Worm (Caenorhabditis elegans) whole organism, L1 larva: ENCODE measurements around the gene T28A8.6.

ENCODE experiments used
- C04F5.9 ChIP-seq: sonication (generic microtip); optimal IDR thresholded peaks from 2 replicates; lab custom pipeline; 2016; ENCODE audit warnings: missing genetic modification characterization, missing compliant biosample characterization
- Y116A8C.19 ChIP-seq: sonication (generic microtip); optimal IDR thresholded peaks from 2 replicates; lab custom pipeline; 2016; ENCODE audit warnings: missing compliant biosample characterization, missing genetic modification characterization, borderline replicate concordance
- alr-1 ChIP-seq: fragments of 200-800 bp; sonication (Bioruptor generic); optimal IDR thresholded peaks from 2 replicates; lab custom pipeline; 2018; ENCODE audit warnings: borderline replicate concordance, mild to moderate bottlenecking, missing genetic modification characterization, missing compliant biosample characterization
- aly-2 ChIP-seq: fragments of 150-350 bp; optimal IDR thresholded peaks from 2 replicates; lab custom pipeline; 2014; ENCODE audit warnings: missing biosample characterization, missing genetic modification characterization
- blmp-1 ChIP-seq: fragments of 150-350 bp; optimal IDR thresholded peaks from 2 replicates; lab custom pipeline; 2014; ENCODE audit warnings: missing biosample characterization, missing genetic modification characterization
- ceh-63 ChIP-seq: fragments of 200-800 bp; sonication (Bioruptor generic); optimal IDR thresholded peaks from 2 replicates; lab custom pipeline; 2018; ENCODE audit warnings: mild to moderate bottlenecking, missing genetic modification characterization, missing compliant biosample characterization
- ceh-8 ChIP-seq: fragments of 200-800 bp; sonication (Bioruptor generic); optimal IDR thresholded peaks from 2 replicates; lab custom pipeline; 2018; ENCODE audit warnings: mild to moderate bottlenecking, missing genetic modification characterization, moderate library complexity, missing compliant biosample characterization
- ceh-82 ChIP-seq, 3 experiments: fragments of 150-350 bp in 1 of 3; sonication (generic microtip) in 2 of 3; optimal IDR thresholded peaks; 2 replicates each; lab custom pipeline; 2014 to 2017; ENCODE audit warnings: missing biosample characterization in 3 of 3, missing genetic modification characterization in 3 of 3
- ceh-88 ChIP-seq: fragments of 200-800 bp; sonication (Bioruptor generic); IDR thresholded peaks from 2 replicates; pipeline ENCODE4 v1.3.6; 2022; ENCODE audit warnings: missing genetic modification characterization, missing compliant biosample characterization
- ceh-90 ChIP-seq: sonication (generic microtip); optimal IDR thresholded peaks from 2 replicates; lab custom pipeline; 2016; ENCODE audit warnings: missing genetic modification characterization, missing compliant biosample characterization
- dpl-1 ChIP-seq, 3 experiments: fragments of 150-350 bp in 2 of 3; sonication (generic microtip) in 1 of 3; optimal IDR thresholded peaks; 2 replicates each; lab custom pipeline; 2014 to 2017; ENCODE audit warnings: missing biosample characterization in 3 of 3, missing genetic modification characterization in 3 of 3, missing genetic modification reagents in 3 of 3
- efl-1 ChIP-seq, 4 experiments: fragments of 150-350 bp; optimal IDR thresholded peaks in 3 of 4; peaks in 1 of 4; 1 replicate in 1 of 4; 2 replicates in 3 of 4; lab custom pipeline; 2014; ENCODE audit warnings: missing biosample characterization in 2 of 4, missing genetic modification characterization in 2 of 4, missing genetic modification reagents in 2 of 4
- egl-13 ChIP-seq: sonication (generic microtip); optimal IDR thresholded peaks from 2 replicates; lab custom pipeline; 2016; ENCODE audit warnings: missing genotype, missing genetic modification reagents, missing genetic modification characterization, missing compliant biosample characterization
- elt-3 ChIP-seq, 6 experiments: fragments of 150-350 bp in 1 of 6; sonication (generic microtip); optimal IDR thresholded peaks; 2 replicates each; lab custom pipeline; 2017 to 2018; ENCODE audit warnings: missing biosample characterization in 6 of 6, missing genetic modification characterization in 6 of 6, inconsistent platforms in 1 of 6
- fkh-10 ChIP-seq: sonication (generic microtip); optimal IDR thresholded peaks from 2 replicates; lab custom pipeline; 2017; ENCODE audit warnings: missing biosample characterization, missing genetic modification reagents, missing genetic modification characterization
- grh-1 ChIP-seq: fragments of 200-800 bp; sonication (Bioruptor generic); IDR thresholded peaks from 2 replicates; pipeline ENCODE4 v1.3.6; 2022; ENCODE audit warnings: missing genetic modification reagents, missing genetic modification characterization, missing compliant biosample characterization
- hlh-17 ChIP-seq: fragments of 200-800 bp; sonication (Bioruptor generic); optimal IDR thresholded peaks from 2 replicates; lab custom pipeline; 2018; ENCODE audit warnings: missing genetic modification characterization, mild to moderate bottlenecking, missing compliant biosample characterization, moderate library complexity, borderline replicate concordance
- hlh-4 ChIP-seq: sonication (generic microtip); optimal IDR thresholded peaks from 2 replicates; lab custom pipeline; 2016; ENCODE audit warnings: mild to moderate bottlenecking, missing genetic modification characterization, missing compliant biosample characterization
- jun-1 ChIP-seq: fragments of 150-350 bp; optimal IDR thresholded peaks from 2 replicates; lab custom pipeline; 2014; ENCODE audit warnings: missing biosample characterization, missing genetic modification reagents, missing genetic modification characterization
- lin-14 ChIP-seq: fragments of 200-800 bp; sonication (Bioruptor generic); optimal IDR thresholded peaks from 2 replicates; lab custom pipeline; 2018; ENCODE audit warnings: mild to moderate bottlenecking, missing genetic modification characterization, moderate library complexity, missing compliant biosample characterization
- lin-35 ChIP-seq, 2 experiments: fragments of 150-350 bp; optimal IDR thresholded peaks; 2 replicates each; lab custom pipeline; 2014; ENCODE audit warnings: missing biosample characterization in 2 of 2, missing genetic modification characterization in 2 of 2, missing genetic modification reagents in 2 of 2
- lin-39 ChIP-seq: fragments of 150-350 bp; optimal IDR thresholded peaks from 2 replicates; lab custom pipeline; 2014; ENCODE audit warnings: missing biosample characterization, missing genetic modification reagents, missing genetic modification characterization
- lir-3 ChIP-seq: sonication (generic microtip); optimal IDR thresholded peaks from 2 replicates; lab custom pipeline; 2016; ENCODE audit warnings: mild to moderate bottlenecking, missing genetic modification characterization, moderate library complexity, missing compliant biosample characterization; ENCODE audit not compliant: poor library complexity
- lsy-2 ChIP-seq, 2 experiments: fragments of 150-350 bp; optimal IDR thresholded peaks; 2 replicates each; lab custom pipeline; 2014; ENCODE audit warnings: missing biosample characterization in 2 of 2, missing genetic modification characterization in 2 of 2
- mab-9 ChIP-seq: fragments of 200-800 bp; sonication (Bioruptor generic); IDR thresholded peaks from 2 replicates; pipeline ENCODE4 v1.3.6; 2022; ENCODE audit warnings: missing genetic modification reagents, missing genetic modification characterization, missing compliant biosample characterization
- mdl-1 ChIP-seq, 2 experiments: fragments of 150-350 bp; optimal IDR thresholded peaks; 2 replicates each; lab custom pipeline; 2014 to 2017; ENCODE audit warnings: missing biosample characterization in 2 of 2, missing genetic modification characterization in 2 of 2, inconsistent platforms in 1 of 2
- nhr-11 ChIP-seq: fragments of 150-350 bp; optimal IDR thresholded peaks from 2 replicates; lab custom pipeline; 2014; ENCODE audit warnings: missing biosample characterization, missing genetic modification characterization
- nhr-19 ChIP-seq: fragments of 200-800 bp; sonication (Bioruptor generic); conservative IDR thresholded peaks from 2 replicates; pipeline ENCODE4 v1.3.6; 2022; ENCODE audit warnings: missing genetic modification characterization, missing compliant biosample characterization
- nhr-237 ChIP-seq: fragments of 150-350 bp; optimal IDR thresholded peaks from 2 replicates; lab custom pipeline; 2014; ENCODE audit warnings: missing biosample characterization, missing genetic modification characterization
- nhr-28 ChIP-seq: fragments of 150-350 bp; optimal IDR thresholded peaks from 2 replicates; lab custom pipeline; 2014; ENCODE audit warnings: missing biosample characterization, missing genetic modification characterization
- nhr-47 ChIP-seq: sonication (generic microtip); optimal IDR thresholded peaks from 2 replicates; lab custom pipeline; 2016; ENCODE audit warnings: mild to moderate bottlenecking, missing genetic modification characterization, moderate library complexity, missing compliant biosample characterization
- nhr-71 ChIP-seq: sonication (generic microtip); optimal IDR thresholded peaks from 2 replicates; lab custom pipeline; 2016; ENCODE audit warnings: mild to moderate bottlenecking, missing genetic modification characterization, moderate library complexity, missing compliant biosample characterization
- nhr-76 ChIP-seq: sonication (generic microtip); optimal IDR thresholded peaks from 2 replicates; lab custom pipeline; 2017; ENCODE audit warnings: missing biosample characterization, missing genetic modification characterization
- nhr-77 ChIP-seq: fragments of 150-350 bp; optimal IDR thresholded peaks from 2 replicates; lab custom pipeline; 2014; ENCODE audit warnings: missing biosample characterization, missing genetic modification characterization
- nhr-85 ChIP-seq: sonication (generic microtip); peaks from one replicate; lab custom pipeline; 2016; ENCODE audit warnings: missing genetic modification characterization, inconsistent platforms, missing compliant biosample characterization
- nhr-90 ChIP-seq: sonication (generic microtip); optimal IDR thresholded peaks from 2 replicates; lab custom pipeline; 2016; ENCODE audit warnings: mild to moderate bottlenecking, missing genetic modification characterization, missing compliant biosample characterization; ENCODE audit not compliant: poor library complexity
- pag-3 ChIP-seq: sonication (generic microtip); optimal IDR thresholded peaks from 2 replicates; lab custom pipeline; 2017; ENCODE audit warnings: missing genetic modification characterization, mild to moderate bottlenecking, missing compliant biosample characterization, antibody characterized with exemption, borderline replicate concordance; ENCODE audit not compliant: insufficient read depth
- pqm-1 ChIP-seq: sonication (generic microtip); optimal IDR thresholded peaks from 3 replicates; lab custom pipeline; 2017; ENCODE audit warnings: missing biosample characterization, missing genetic modification characterization
- skn-1 ChIP-seq: fragments of 150-350 bp; optimal IDR thresholded peaks from 2 replicates; lab custom pipeline; 2014; ENCODE audit warnings: missing biosample characterization, missing genetic modification characterization
- snpc-4 ChIP-seq: fragments of 150-350 bp; optimal IDR thresholded peaks from 2 replicates; lab custom pipeline; 2014; ENCODE audit warnings: missing biosample characterization, missing genetic modification characterization
- snu-23 ChIP-seq: sonication (generic microtip); optimal IDR thresholded peaks from 2 replicates; lab custom pipeline; 2016; ENCODE audit warnings: missing genetic modification characterization, missing compliant biosample characterization
- sptf-1 ChIP-seq: fragments of 150-350 bp; optimal IDR thresholded peaks from 2 replicates; lab custom pipeline; 2014; ENCODE audit warnings: missing biosample characterization, missing genetic modification characterization
- sup-37 ChIP-seq: fragments of 200-800 bp; sonication (Bioruptor generic); optimal IDR thresholded peaks from 2 replicates; lab custom pipeline; 2018; ENCODE audit warnings: mild to moderate bottlenecking, missing genetic modification characterization, missing compliant biosample characterization
- swsn-7 ChIP-seq: sonication (generic microtip); optimal IDR thresholded peaks from 2 replicates; lab custom pipeline; 2016; ENCODE audit warnings: missing genetic modification characterization, missing compliant biosample characterization
- tlp-1 ChIP-seq: fragments of 150-350 bp; optimal IDR thresholded peaks from 2 replicates; lab custom pipeline; 2014; ENCODE audit warnings: missing biosample characterization, missing genetic modification characterization
- unc-86 ChIP-seq: sonication (generic microtip); optimal IDR thresholded peaks from 2 replicates; lab custom pipeline; 2016; ENCODE audit warnings: missing genetic modification characterization, missing compliant biosample characterization
- zag-1 ChIP-seq: fragments of 150-350 bp; optimal IDR thresholded peaks from 2 replicates; lab custom pipeline; 2014; ENCODE audit warnings: missing biosample characterization, missing genetic modification characterization

Gene T28A8.6

DNA sequence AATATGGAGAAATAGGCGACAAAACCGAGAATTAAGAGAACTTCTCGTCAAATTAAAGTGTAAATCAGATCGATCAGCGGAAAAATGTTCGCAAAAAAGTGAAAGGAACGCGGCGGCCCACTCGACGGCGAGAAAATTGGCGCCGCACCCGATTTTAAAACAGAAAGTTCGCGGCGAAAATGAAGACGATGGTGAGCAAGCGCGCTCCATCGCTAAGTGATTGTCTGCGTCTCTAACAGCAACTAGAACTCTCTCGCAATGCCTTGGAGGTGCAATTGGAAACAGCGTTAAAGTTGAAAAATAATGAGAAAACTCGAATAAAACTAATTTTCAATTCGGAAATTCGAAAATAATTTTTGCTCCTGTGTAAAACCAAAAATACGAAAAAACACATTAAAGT lies 31.0 kb downstream of the T28A8.6 start (continued):
- TF ChIP-seq nhr-90 (peak; percentile 49), hlh-4 (no peak), nhr-47 (peak; percentile 80), efl-1 (optimal IDR thresholded peaks at IDR 0.05; lab: Kevin White, UChicago) (peak; percentile 87 to 89), efl-1 (GFP tag; optimal IDR thresholded peaks at IDR 0.05 in 1 of 2; lab: Kevin White, UChicago) (peak; percentile 87 to 98)

DNA sequence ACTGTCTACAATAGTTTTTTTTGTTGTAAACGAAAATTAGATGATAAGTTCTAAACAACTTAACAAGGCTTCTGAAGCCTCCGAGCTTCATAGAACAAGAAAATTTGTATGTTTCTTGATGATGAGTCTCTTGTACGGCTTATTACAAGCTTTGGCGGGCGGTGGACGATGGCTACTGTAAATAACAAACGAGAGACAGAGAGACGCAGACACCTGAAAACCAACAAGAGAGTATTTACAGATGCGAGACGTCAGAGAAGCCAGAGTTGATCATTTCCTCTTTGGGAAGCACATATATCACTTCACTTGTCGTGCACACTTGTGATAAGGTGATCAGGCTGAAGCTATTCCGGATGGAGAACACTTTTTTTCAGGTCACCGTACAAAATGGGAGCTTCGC lies 31.8 kb downstream of the T28A8.6 start:
- TF ChIP-seq fkh-10 (GFP tag; lab: Kevin White, UChicago) (no peak), snu-23 (GFP tag; lab: Kevin White, UChicago) (no peak), nhr-237 (tag; lab: Kevin White, UChicago) (no peak), pag-3 (tag; lab: Kevin White, UChicago) (no peak), nhr-19 (no peak), sptf-1 (tag; lab: Kevin White, UChicago) (no peak), sup-37 (GFP tag; lab: Kevin White, UChicago) (no peak), lsy-2 (tag; optimal IDR thresholded peaks at IDR 0.05; lab: Kevin White, UChicago) (no peak), egl-13 (tag; lab: Kevin White, UChicago) (no peak), mdl-1 (tag; optimal IDR thresholded peaks at IDR 0.05; lab: Kevin White, UChicago) (no peak), nhr-11 (tag; lab: Kevin White, UChicago) (no peak), grh-1 (GFP tag; lab: Robert Waterston, UW) (no peak)

DNA sequence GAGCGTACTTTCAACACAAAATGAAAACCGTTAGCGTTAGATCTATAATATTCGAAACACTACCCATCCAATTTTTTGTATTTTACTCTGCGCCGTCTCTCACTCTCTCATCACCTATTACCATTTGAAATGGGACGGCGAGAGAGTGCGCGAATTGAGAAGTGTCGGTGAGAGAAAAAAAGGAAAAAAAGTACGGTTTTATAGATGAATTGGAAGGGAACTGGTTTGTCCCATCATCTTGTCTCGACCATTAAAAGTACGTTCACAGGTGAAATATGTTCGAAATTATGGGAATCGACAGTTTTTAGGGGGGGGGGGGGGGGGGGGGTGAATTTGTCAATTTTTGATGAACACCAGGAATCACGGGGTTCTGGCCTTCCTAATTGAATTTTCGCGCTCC lies 35.7 kb downstream of the T28A8.6 start:
- TF ChIP-seq nhr-71 (tag; lab: Kevin White, UChicago), result peak; percentile 33
- TF ChIP-seq lsy-2 (tag; optimal IDR thresholded peaks at IDR 0.05; lab: Kevin White, UChicago), result peak in 1 of 2 experiments; percentile 41
- no peak for TF ChIP-seq ceh-88 (GFP tag; lab: Robert Waterston, UW)
- TF ChIP-seq C04F5.9 (tag; lab: Kevin White, UChicago), result no peak
- TF ChIP-seq aly-2, result no peak
- TF ChIP-seq mdl-1 (tag; optimal IDR thresholded peaks at IDR 0.05; lab: Kevin White, UChicago), result no peak
- TF ChIP-seq ceh-82 (tag; optimal IDR thresholded peaks at IDR 0.05; lab: Kevin White, UChicago), result no peak
- no peak for TF ChIP-seq snpc-4 (tag; lab: Kevin White, UChicago)
- no peak for TF ChIP-seq pqm-1 (tag; lab: Kevin White, UChicago)
- no peak for TF ChIP-seq ceh-63
- no peak for TF ChIP-seq hlh-17 (GFP tag; lab: Kevin White, UChicago)
- peak in 1 of 6 experiments; percentile 43 for TF ChIP-seq elt-3 (tag; optimal IDR thresholded peaks at IDR 0.05; lab: Kevin White, UChicago)
- TF ChIP-seq Y116A8C.19 (tag; lab: Kevin White, UChicago), result no peak
- no peak for TF ChIP-seq alr-1 (tag; lab: Kevin White, UChicago)
- TF ChIP-seq lin-39 (tag; lab: Kevin White, UChicago), result no peak
- TF ChIP-seq hlh-4, result no peak
- no peak for TF ChIP-seq jun-1 (tag; lab: Kevin White, UChicago)
- no peak for TF ChIP-seq ceh-8 (GFP tag; lab: Kevin White, UChicago)
- no peak for TF ChIP-seq fkh-10 (GFP tag; lab: Kevin White, UChicago)
- peak; percentile 49 for TF ChIP-seq blmp-1 (tag; lab: Kevin White, UChicago)
- peak; percentile 12 to 34 for TF ChIP-seq efl-1 (optimal IDR thresholded peaks at IDR 0.05; lab: Kevin White, UChicago)
- no peak for TF ChIP-seq efl-1 (GFP tag; optimal IDR thresholded peaks at IDR 0.05 in 1 of 2; lab: Kevin White, UChicago)
- peak in 1 of 3 experiments; percentile 22 for TF ChIP-seq dpl-1 (GFP tag; optimal IDR thresholded peaks at IDR 0.05; lab: Kevin White, UChicago)
- no peak for TF ChIP-seq nhr-28
- peak in 1 of 2 experiments; percentile 30 for TF ChIP-seq lin-35 (GFP tag; optimal IDR thresholded peaks at IDR 0.05; lab: Kevin White, UChicago)
- TF ChIP-seq zag-1 (tag; lab: Kevin White, UChicago), result no peak
- TF ChIP-seq sptf-1 (tag; lab: Kevin White, UChicago), result no peak
- TF ChIP-seq unc-86, result no peak
- TF ChIP-seq tlp-1 (tag; lab: Kevin White, UChicago), result no peak
- TF ChIP-seq grh-1 (GFP tag; lab: Robert Waterston, UW), result peak; percentile 66
- TF ChIP-seq swsn-7 (tag; lab: Kevin White, UChicago), result no peak
- TF ChIP-seq skn-1 (tag; lab: Kevin White, UChicago), result no peak
- TF ChIP-seq pag-3 (tag; lab: Kevin White, UChicago), result no peak
- TF ChIP-seq nhr-77 (tag; lab: Kevin White, UChicago), result no peak
- no peak for TF ChIP-seq lir-3
- TF ChIP-seq mab-9 (GFP tag; lab: Robert Waterston, UW), result no peak
- TF ChIP-seq nhr-85 (tag; lab: Kevin White, UChicago), result peak; percentile 82
- no peak for TF ChIP-seq ceh-90
- peak; percentile 67 for TF ChIP-seq lin-14 (GFP tag; lab: Kevin White, UChicago)
- TF ChIP-seq nhr-76, result no peak
